Worm (Caenorhabditis elegans) whole organism, young adult: Measurements from ENCODE around the gene srh-169.
A peak's percentile ranks its signal among the peaks of the same experiment; 100 is the strongest.

Experiments used
- B0019.2 ChIP-seq: fragments of 200-800 bp; sonication (Bioruptor generic); conservative IDR thresholded peaks from 2 replicates; pipeline ENCODE4 v1.3.6; 2022; ENCODE audit warnings: missing genetic modification reagents, missing genetic modification characterization, missing compliant biosample characterization
- F10E7.11 ChIP-seq: sonication (generic microtip); optimal IDR thresholded peaks from 2 replicates; lab custom pipeline; 2017; ENCODE audit warnings: mild to moderate bottlenecking, missing genetic modification characterization, moderate library complexity, missing compliant biosample characterization
- F49E8.2 ChIP-seq: sonication (generic microtip); optimal IDR thresholded peaks from 3 replicates; lab custom pipeline; 2017; ENCODE audit warnings: missing genetic modification characterization, mild to moderate bottlenecking, missing compliant biosample characterization, antibody characterized with exemption, moderate library complexity; ENCODE audit not compliant: insufficient read depth
- F52B5.7 ChIP-seq: sonication (generic microtip); optimal IDR thresholded peaks from 2 replicates; lab custom pipeline; 2016; ENCODE audit warnings: mild to moderate bottlenecking, missing genetic modification characterization, missing compliant biosample characterization
- F57C9.4 ChIP-seq: sonication (generic microtip); optimal IDR thresholded peaks from 2 replicates; lab custom pipeline; 2017; ENCODE audit warnings: mild to moderate bottlenecking, missing genetic modification characterization, missing compliant biosample characterization
- K12H6.12 ChIP-seq: fragments of 200-800 bp; sonication (Bioruptor generic); optimal IDR thresholded peaks from 2 replicates; lab custom pipeline; 2018; ENCODE audit warnings: mild to moderate bottlenecking, missing genetic modification characterization, missing compliant biosample characterization
- Y67H2A.10 ChIP-seq: fragments of 200-800 bp; sonication (Bioruptor generic); conservative IDR thresholded peaks from 2 replicates; pipeline ENCODE4 v1.3.6; 2022; ENCODE audit warnings: missing genetic modification reagents, missing genetic modification characterization, missing compliant biosample characterization
- Y79H2A.3 ChIP-seq: fragments of 200-800 bp; sonication (Bioruptor generic); conservative IDR thresholded peaks from 2 replicates; pipeline ENCODE4 v1.3.6; 2022; ENCODE audit warnings: missing genetic modification reagents, missing genetic modification characterization, missing compliant biosample characterization
- atf-7 ChIP-seq: sonication (generic microtip); optimal IDR thresholded peaks from 2 replicates; lab custom pipeline; 2017; ENCODE audit warnings: mild to moderate bottlenecking, missing genetic modification characterization, missing compliant biosample characterization
- athp-1 ChIP-seq: sonication (generic microtip); optimal IDR thresholded peaks from 2 replicates; lab custom pipeline; 2017; ENCODE audit warnings: mild to moderate bottlenecking, missing genetic modification characterization, missing compliant biosample characterization
- bed-2 ChIP-seq: fragments of 200-800 bp; sonication (Bioruptor generic); IDR thresholded peaks from 2 replicates; pipeline ENCODE4 v1.3.6; 2022; ENCODE audit warnings: missing genetic modification reagents, missing genetic modification characterization, missing compliant biosample characterization
- cebp-1 ChIP-seq, 2 experiments: fragments of 200-800 bp in 1 of 2; sonication (Bioruptor generic) in 1 of 2; sonication (generic microtip) in 1 of 2; IDR thresholded peaks in 1 of 2; optimal IDR thresholded peaks in 1 of 2; 2 replicates each; pipeline versions ENCODE4 v1.3.6 to Lab custom; 2017 to 2022; ENCODE audit warnings: missing compliant biosample characterization in 2 of 2, missing genetic modification characterization in 2 of 2, mild to moderate bottlenecking in 1 of 2, missing genetic modification reagents in 1 of 2, moderate library complexity in 1 of 2
- ceh-91 ChIP-seq: fragments of 200-800 bp; sonication (Bioruptor generic); IDR thresholded peaks from 2 replicates; pipeline ENCODE4 v1.3.6; 2022; ENCODE audit warnings: missing genetic modification reagents, missing genetic modification characterization, missing compliant biosample characterization
- dox-1 ChIP-seq: fragments of 200-800 bp; sonication (Bioruptor generic); IDR thresholded peaks from 2 replicates; pipeline ENCODE4 v1.3.6; 2022; ENCODE audit warnings: missing genetic modification reagents, missing genetic modification characterization, missing compliant biosample characterization
- dpl-1 ChIP-seq: fragments of 150-350 bp; optimal IDR thresholded peaks from 2 replicates; lab custom pipeline; 2014; ENCODE audit warnings: missing biosample characterization, missing genetic modification reagents, missing genetic modification characterization
- egrh-3 ChIP-seq: fragments of 200-800 bp; sonication (Bioruptor generic); IDR thresholded peaks from 2 replicates; pipeline ENCODE4 v1.3.6; 2022; ENCODE audit warnings: missing genetic modification reagents, missing genetic modification characterization, missing compliant biosample characterization
- ekl-4 ChIP-seq: fragments of 200-800 bp; sonication (Bioruptor generic); IDR thresholded peaks from 2 replicates; pipeline ENCODE4 v1.3.6; 2022; ENCODE audit warnings: missing genetic modification reagents, missing genetic modification characterization, missing compliant biosample characterization
- ets-4 ChIP-seq: fragments of 200-800 bp; sonication (Bioruptor generic); optimal IDR thresholded peaks from 2 replicates; lab custom pipeline; 2018; ENCODE audit warnings: mild to moderate bottlenecking, missing genetic modification characterization, missing compliant biosample characterization
- him-1 ChIP-seq: sonication (generic microtip); optimal IDR thresholded peaks from 2 replicates; lab custom pipeline; 2016; ENCODE audit warnings: missing genotype, missing genetic modification reagents, missing genetic modification characterization, missing compliant biosample characterization
- hmg-1.2 ChIP-seq: fragments of 200-800 bp; sonication (Bioruptor generic); IDR thresholded peaks from 2 replicates; pipeline ENCODE4 v1.3.6; 2022; ENCODE audit warnings: missing genetic modification reagents, missing genetic modification characterization, missing compliant biosample characterization
- let-526 ChIP-seq: fragments of 200-800 bp; sonication (Bioruptor generic); IDR thresholded peaks from 2 replicates; pipeline ENCODE4 v1.3.6; 2022; ENCODE audit warnings: missing genetic modification reagents, missing genetic modification characterization, missing compliant biosample characterization
- lin-40 ChIP-seq: sonication (generic microtip); optimal IDR thresholded peaks from 2 replicates; lab custom pipeline; 2016; ENCODE audit warnings: missing genetic modification characterization, mild to moderate bottlenecking, missing compliant biosample characterization, missing genotype, missing genetic modification reagents
- madf-6 ChIP-seq: fragments of 200-800 bp; sonication (Bioruptor generic); IDR thresholded peaks from 2 replicates; pipeline ENCODE4 v1.3.6; 2022; ENCODE audit warnings: missing genetic modification reagents, missing genetic modification characterization, missing compliant biosample characterization
- mel-28 ChIP-seq: sonication (generic microtip); optimal IDR thresholded peaks from 2 replicates; lab custom pipeline; 2016; ENCODE audit warnings: borderline replicate concordance, mild to moderate bottlenecking, missing genetic modification characterization, missing compliant biosample characterization
- mes-4 ChIP-seq: sonication (generic microtip); optimal IDR thresholded peaks from 2 replicates; lab custom pipeline; 2016; ENCODE audit warnings: missing genotype, missing genetic modification characterization, missing compliant biosample characterization
- mxl-1 ChIP-seq: sonication (generic microtip); optimal IDR thresholded peaks from 2 replicates; lab custom pipeline; 2016; ENCODE audit warnings: missing genetic modification characterization, missing compliant biosample characterization
- nhr-179 ChIP-seq: sonication (generic microtip); optimal IDR thresholded peaks from 2 replicates; lab custom pipeline; 2016; ENCODE audit warnings: mild to moderate bottlenecking, missing genetic modification characterization, missing compliant biosample characterization
- nhr-80 ChIP-seq: sonication (generic microtip); optimal IDR thresholded peaks from 2 replicates; lab custom pipeline; 2016; ENCODE audit warnings: missing genetic modification characterization, missing compliant biosample characterization
- nhr-90 ChIP-seq: sonication (generic microtip); optimal IDR thresholded peaks from 2 replicates; lab custom pipeline; 2016; ENCODE audit warnings: missing genotype, mild to moderate bottlenecking, missing genetic modification characterization, missing compliant biosample characterization
- rcor-1 ChIP-seq: fragments of 200-800 bp; sonication (Bioruptor generic); IDR thresholded peaks from 2 replicates; pipeline ENCODE4 v1.3.6; 2022; ENCODE audit warnings: missing genetic modification reagents, missing genetic modification characterization, missing compliant biosample characterization
- snpc-1.3 ChIP-seq: sonication (generic microtip); optimal IDR thresholded peaks from 2 replicates; lab custom pipeline; 2017; ENCODE audit warnings: missing genetic modification characterization, mild to moderate bottlenecking, missing compliant biosample characterization, antibody characterized with exemption, moderate library complexity, missing genotype, missing genetic modification reagents; ENCODE audit not compliant: insufficient read depth
- tbp1 ChIP-seq: fragments of 200-800 bp; sonication (Bioruptor generic); optimal IDR thresholded peaks from 2 replicates; lab custom pipeline; 2018; ENCODE audit warnings: mild to moderate bottlenecking, missing genetic modification characterization, missing compliant biosample characterization
- tlf-1 ChIP-seq: fragments of 200-800 bp; sonication (Bioruptor generic); optimal IDR thresholded peaks from 2 replicates; lab custom pipeline; 2018; ENCODE audit warnings: mild to moderate bottlenecking, missing genetic modification characterization, missing compliant biosample characterization
- unc-62 ChIP-seq: fragments of 150-350 bp; optimal IDR thresholded peaks from 2 replicates; lab custom pipeline; 2014; ENCODE audit warnings: missing biosample characterization, missing genetic modification reagents, missing genetic modification characterization
- xnd-1 ChIP-seq: sonication (generic microtip); optimal IDR thresholded peaks from 2 replicates; lab custom pipeline; 2016; ENCODE audit warnings: missing genotype, missing genetic modification reagents, missing genetic modification characterization, missing compliant biosample characterization
- ztf-28 ChIP-seq: fragments of 200-800 bp; sonication (Bioruptor generic); IDR thresholded peaks from 2 replicates; pipeline ENCODE4 v1.3.6; 2022; ENCODE audit warnings: missing genetic modification reagents, missing genetic modification characterization, missing compliant biosample characterization
- ztf-3 ChIP-seq: fragments of 200-800 bp; sonication (Bioruptor generic); optimal IDR thresholded peaks from 2 replicates; lab custom pipeline; 2018; ENCODE audit warnings: mild to moderate bottlenecking, missing genetic modification characterization, missing compliant biosample characterization
- ztf-6 ChIP-seq: fragments of 200-800 bp; sonication (Bioruptor generic); IDR thresholded peaks from 2 replicates; pipeline ENCODE4 v1.3.6; 2022; ENCODE audit warnings: missing genetic modification reagents, missing genetic modification characterization, missing compliant biosample characterization

The srh-169 gene

ce11 chrV:4029627-4030026 lies 18.0 kb upstream of the srh-169 start (continued):
- no peak for TF ChIP-seq F10E7.11 (tag; lab: Kevin White, UChicago)
- TF ChIP-seq nhr-80 (tag; lab: Kevin White, UChicago) = peak; percentile 20
- no peak for TF ChIP-seq ekl-4 (GFP tag; lab: Robert Waterston, UW)
- no peak for TF ChIP-seq Y79H2A.3 (GFP tag; lab: Robert Waterston, UW)
- no peak for TF ChIP-seq athp-1
- no peak for TF ChIP-seq unc-62 (GFP tag; lab: Kevin White, UChicago)
- no peak for TF ChIP-seq K12H6.12
- no peak for TF ChIP-seq nhr-90 (tag; lab: Kevin White, UChicago)
- TF ChIP-seq snpc-1.3 = no peak
- TF ChIP-seq madf-6 (GFP tag; lab: Robert Waterston, UW) = 0 out of 2 replicates have a peak, but pooled peaks have one; percentile 14
- no peak for TF ChIP-seq dpl-1 (GFP tag; lab: Kevin White, UChicago)

DNA sequence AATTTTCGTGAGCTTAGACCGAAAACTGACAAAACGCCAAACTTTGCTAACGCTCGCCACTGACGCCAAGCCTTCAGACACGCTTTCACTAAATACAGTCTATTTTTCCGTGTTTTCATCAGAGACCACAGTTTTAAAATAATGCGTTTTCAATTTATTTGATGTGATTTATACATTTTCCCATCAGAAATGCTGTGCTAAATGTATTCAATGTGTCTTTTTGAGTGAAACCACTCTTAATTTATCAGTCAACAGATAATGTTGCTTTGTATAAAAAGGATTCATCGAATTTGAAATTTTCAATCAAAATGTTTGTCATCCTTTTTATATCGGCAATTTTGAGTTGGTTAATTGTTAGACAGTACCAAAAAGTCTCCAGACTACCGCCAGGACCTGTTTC lies 16.3 kb upstream of the srh-169 start, which contains the start of gene cyp-35A4:
TSS of gene cyp-35A4 (plus strand) at position 301 of the 400 bp plus-strand sequence.
- TF ChIP-seq ets-4 (GFP tag; lab: Kevin White, UChicago) (no peak), mel-28 (tag; lab: Kevin White, UChicago) (no peak), atf-7 (no peak), nhr-179 (tag; lab: Kevin White, UChicago) (no peak), let-526 (no peak), egrh-3 (no peak), bed-2 (GFP tag; lab: Robert Waterston, UW) (no peak), athp-1 (no peak), mes-4 (no peak), rcor-1 (GFP tag; lab: Robert Waterston, UW) (no peak), dox-1 (GFP tag; lab: Robert Waterston, UW) (no peak), B0019.2 (GFP tag; lab: Robert Waterston, UW) (no peak), ztf-3 (GFP tag; lab: Kevin White, UChicago) (no peak), xnd-1 (tag; lab: Kevin White, UChicago) (no peak)

DNA sequence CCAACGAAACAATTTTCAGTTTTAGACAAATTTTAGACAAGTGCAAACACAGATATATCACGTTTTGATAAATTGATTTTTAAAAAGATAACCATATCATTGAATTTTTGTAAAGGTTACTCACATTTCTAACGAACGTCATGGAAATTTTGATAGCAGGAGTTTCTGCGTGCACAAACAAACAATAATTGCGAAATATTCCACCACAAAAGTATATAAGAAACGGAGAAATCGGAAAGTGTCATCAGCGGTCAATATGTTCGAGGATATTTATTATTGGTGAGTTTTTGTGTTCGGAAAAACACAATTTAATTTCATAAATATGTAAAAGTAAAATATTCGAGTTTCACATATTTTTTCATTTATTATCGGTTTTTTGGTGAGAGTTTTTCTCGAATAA lies 13.3 kb upstream of the srh-169 start, which contains the start of gene C49G7.7:
TSS of gene C49G7.7 (plus strand) at position 174 of the 400 bp plus-strand sequence.
- TF ChIP-seq ceh-91 (GFP tag; lab: Robert Waterston, UW) (no peak), cebp-1 (GFP tag; IDR thresholded peaks at IDR 0.05; lab: Robert Waterston, UW) (peak; percentile 19; the same call in 1 of the 2 replicates), cebp-1 (tag; optimal IDR thresholded peaks at IDR 0.05; lab: Kevin White, UChicago) (peak; percentile 87)

DNA sequence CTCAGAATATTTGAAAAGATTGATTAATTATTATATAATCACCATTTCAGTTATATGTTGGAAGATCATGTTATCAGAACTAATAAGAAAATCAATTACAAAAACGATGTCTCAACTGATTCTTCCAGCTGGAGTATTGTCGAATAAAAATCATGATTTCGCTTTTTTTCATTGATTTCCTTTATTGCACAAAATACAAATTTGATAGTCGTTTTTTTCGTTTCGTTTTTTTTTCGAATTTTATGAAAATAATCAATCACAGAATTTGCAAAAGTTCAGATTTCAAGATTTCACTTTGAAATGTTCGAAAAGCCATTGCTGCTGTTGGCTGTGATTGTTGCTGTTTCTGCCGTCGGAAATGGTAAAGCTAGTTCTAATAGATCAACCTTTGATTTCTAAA lies 11.8 kb upstream of the srh-169 start, which contains the start of gene C49G7.13:
TSS of gene C49G7.13 (plus strand) at position 301 of the 400 bp plus-strand sequence.
- no peak for TF ChIP-seq F57C9.4 (tag; lab: Kevin White, UChicago)
- no peak for TF ChIP-seq F52B5.7
- TF ChIP-seq ztf-6 (GFP tag; lab: Robert Waterston, UW) = no peak
- no peak for TF ChIP-seq him-1
- TF ChIP-seq, all 124 proteins: peak for 0

DNA sequence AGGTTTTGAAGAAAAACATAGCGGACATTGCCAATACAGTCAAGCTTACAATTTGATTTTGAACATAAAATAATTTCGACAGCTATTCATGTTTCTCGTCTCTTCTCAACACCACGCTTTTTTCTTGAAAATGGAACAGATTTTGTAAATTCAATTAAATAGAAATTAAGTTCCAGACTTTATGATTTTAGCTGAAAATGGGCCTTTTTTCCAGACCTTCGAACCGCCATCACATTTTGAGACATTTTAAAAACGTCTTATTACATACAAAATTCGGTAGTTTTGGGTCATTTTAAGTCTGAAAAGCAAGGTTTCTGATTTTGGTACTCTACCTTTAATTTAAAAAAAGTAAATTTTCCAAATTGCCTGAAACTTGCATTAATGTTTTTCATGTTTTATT lies 9.5 kb upstream of the srh-169 start, which contains the start of gene C49G7.12:
TSS of gene C49G7.12 (plus strand) at position 301 of the 400 bp plus-strand sequence.
- TF ChIP-seq tbp1 (GFP tag; lab: Kevin White, UChicago) (no peak), lin-40 (tag; lab: Kevin White, UChicago) (no peak), F49E8.2 (tag; lab: Kevin White, UChicago) (no peak), Y67H2A.10 (GFP tag; lab: Robert Waterston, UW) (no peak), ztf-28 (GFP tag; lab: Robert Waterston, UW) (no peak), hmg-1.2 (GFP tag; lab: Robert Waterston, UW) (no peak), tlf-1 (GFP tag; lab: Kevin White, UChicago) (no peak), mxl-1 (tag; lab: Kevin White, UChicago) (no peak)
